Fruit fly (Drosophila melanogaster) whole organism, prepupa: ENCODE measurements around the gene Papst2.

Source experiments
- CG10669 ChIP-seq: fragments of 200-800 bp; sonication (Bioruptor generic); optimal IDR thresholded peaks from 3 replicates; lab custom pipeline; 2018; ENCODE audit warnings: missing biosample characterization, mild to moderate bottlenecking, missing genetic modification characterization, moderate library complexity
- CG11902 ChIP-seq: fragments of 200-800 bp; sonication (Bioruptor generic); optimal IDR thresholded peaks from 3 replicates; lab custom pipeline; 2016; ENCODE audit warnings: missing biosample characterization, missing genetic modification characterization
- CG15336 ChIP-seq: fragments of 200-800 bp; sonication (Bioruptor generic); IDR thresholded peaks from 2 replicates; pipeline ENCODE4 v1.3.6; 2022; ENCODE audit warnings: missing biosample characterization, missing genetic modification characterization
- CG16779 ChIP-seq: fragments of 200-800 bp; sonication (Bioruptor generic); optimal IDR thresholded peaks from 3 replicates; lab custom pipeline; 2017; ENCODE audit warnings: missing biosample characterization, mild to moderate bottlenecking, missing genetic modification characterization
- CG32006 ChIP-seq: fragments of 200-800 bp; sonication (Bioruptor generic); optimal IDR thresholded peaks from 3 replicates; lab custom pipeline; 2017; ENCODE audit warnings: missing biosample characterization, mild to moderate bottlenecking, missing genetic modification characterization
- CG34406 ChIP-seq: fragments of 200-800 bp; sonication (Bioruptor generic); optimal IDR thresholded peaks from 3 replicates; lab custom pipeline; 2016; ENCODE audit warnings: missing biosample characterization, missing genetic modification characterization
- CG3919 ChIP-seq: fragments of 200-800 bp; sonication (Bioruptor generic); optimal IDR thresholded peaks from 3 replicates; lab custom pipeline; 2016; ENCODE audit warnings: missing biosample characterization, missing genetic modification characterization
- CG4318 ChIP-seq: fragments of 200-800 bp; sonication (Bioruptor generic); optimal IDR thresholded peaks from 3 replicates; lab custom pipeline; 2017; ENCODE audit warnings: missing biosample characterization, mild to moderate bottlenecking, missing genetic modification characterization
- CG6163 ChIP-seq: fragments of 200-800 bp; sonication (Bioruptor generic); IDR thresholded peaks from 3 replicates; pipeline ENCODE4 v1.3.6; 2022; ENCODE audit warnings: missing biosample characterization, missing genetic modification characterization
- CG6276 ChIP-seq: fragments of 200-800 bp; sonication (Bioruptor generic); optimal IDR thresholded peaks from 2 replicates; lab custom pipeline; 2017; ENCODE audit warnings: missing biosample characterization, mild to moderate bottlenecking, missing genetic modification characterization
- CG6792 ChIP-seq: fragments of 200-800 bp; sonication (Bioruptor generic); optimal IDR thresholded peaks from 3 replicates; lab custom pipeline; 2016; ENCODE audit warnings: missing biosample characterization, missing genetic modification characterization
- CG6808 ChIP-seq: fragments of 200-800 bp; sonication (Bioruptor generic); optimal IDR thresholded peaks from 3 replicates; lab custom pipeline; 2017; ENCODE audit warnings: missing biosample characterization, missing genetic modification characterization, mild to moderate bottlenecking, moderate library complexity, missing genetic modification reagents
- CG9139 ChIP-seq: fragments of 200-800 bp; sonication (Bioruptor generic); optimal IDR thresholded peaks from 3 replicates; lab custom pipeline; 2017; ENCODE audit warnings: missing biosample characterization, mild to moderate bottlenecking, missing genetic modification characterization
- Eip75B ChIP-seq: fragments of 200-800 bp; sonication (Bioruptor generic); optimal IDR thresholded peaks from 3 replicates; lab custom pipeline; 2016; ENCODE audit warnings: missing biosample characterization, missing genetic modification characterization
- Eip78C ChIP-seq: fragments of 200-800 bp; sonication (Bioruptor generic); peaks from one replicate; lab custom pipeline; 2016; ENCODE audit warnings: missing biosample characterization, missing genetic modification characterization
- Ets21C ChIP-seq: fragments of 200-800 bp; sonication (Bioruptor generic); optimal IDR thresholded peaks from 3 replicates; lab custom pipeline; 2016; ENCODE audit warnings: missing biosample characterization, missing genetic modification characterization
- Ets96B ChIP-seq: fragments of 200-800 bp; optimal IDR thresholded peaks from 2 replicates; lab custom pipeline; 2019; ENCODE audit warnings: missing biosample characterization, mild to moderate bottlenecking, missing genetic modification characterization, moderate library complexity
- Hr38 ChIP-seq: sonication (Bioruptor generic); optimal IDR thresholded peaks from 2 replicates; lab custom pipeline; 2016; ENCODE audit warnings: missing biosample characterization, missing genetic modification characterization
- Hr39 ChIP-seq: fragments of 200-800 bp; sonication (Bioruptor generic); optimal IDR thresholded peaks from 2 replicates; lab custom pipeline; 2016; ENCODE audit warnings: missing biosample characterization, missing genetic modification characterization
- Hr4 ChIP-seq: fragments of 200-800 bp; sonication (Bioruptor generic); optimal IDR thresholded peaks from 3 replicates; lab custom pipeline; 2016; ENCODE audit warnings: missing biosample characterization, missing genetic modification characterization
- Lpt ChIP-seq: fragments of 200-800 bp; sonication (Bioruptor generic); optimal IDR thresholded peaks from 3 replicates; lab custom pipeline; 2016; ENCODE audit warnings: missing biosample characterization, missing genetic modification characterization
- Met ChIP-seq: fragments of 200-800 bp; sonication (Bioruptor generic); optimal IDR thresholded peaks from 3 replicates; lab custom pipeline; 2016; ENCODE audit warnings: missing biosample characterization, missing genetic modification characterization
- Sox102F ChIP-seq: fragments of 200-800 bp; sonication (Bioruptor generic); optimal IDR thresholded peaks from 2 replicates; lab custom pipeline; 2016; ENCODE audit warnings: missing biosample characterization, mild to moderate bottlenecking, missing genetic modification characterization
- Sox14 ChIP-seq: fragments of 200-800 bp; sonication (Bioruptor generic); optimal IDR thresholded peaks from 3 replicates; lab custom pipeline; 2016; ENCODE audit warnings: missing biosample characterization, missing genetic modification characterization
- Sox15 ChIP-seq: fragments of 200-800 bp; sonication (Bioruptor generic); optimal IDR thresholded peaks from 3 replicates; lab custom pipeline; 2016; ENCODE audit warnings: missing biosample characterization, missing genetic modification characterization
- achi ChIP-seq: fragments of 200-800 bp; sonication (Bioruptor generic); optimal IDR thresholded peaks from 3 replicates; lab custom pipeline; 2016; ENCODE audit warnings: missing biosample characterization, missing genetic modification characterization
- acj6 ChIP-seq: fragments of 200-800 bp; sonication (Bioruptor generic); optimal IDR thresholded peaks from 3 replicates; lab custom pipeline; 2016; ENCODE audit warnings: missing biosample characterization, missing genetic modification characterization
- cyc ChIP-seq: fragments of 200-800 bp; sonication (Bioruptor generic); optimal IDR thresholded peaks from 3 replicates; lab custom pipeline; 2016; ENCODE audit warnings: missing biosample characterization, missing genetic modification characterization
- dsx ChIP-seq: fragments of 200-800 bp; optimal IDR thresholded peaks from 3 replicates; lab custom pipeline; 2019; ENCODE audit warnings: missing biosample characterization, mild to moderate bottlenecking, missing genetic modification characterization, moderate library complexity; ENCODE audit not compliant: poor library complexity, severe bottlenecking
- eg ChIP-seq: fragments of 200-800 bp; sonication (Bioruptor generic); IDR thresholded peaks from 3 replicates; pipeline ENCODE4 v1.3.6; 2022; ENCODE audit warnings: missing biosample characterization, missing genetic modification characterization
- esn ChIP-seq: fragments of 200-800 bp; sonication (Bioruptor generic); optimal IDR thresholded peaks from 2 replicates; lab custom pipeline; 2016; ENCODE audit warnings: missing biosample characterization, mild to moderate bottlenecking, missing genetic modification characterization, moderate library complexity
- fd59A ChIP-seq: fragments of 200-800 bp; sonication (Bioruptor generic); optimal IDR thresholded peaks from 2 replicates; lab custom pipeline; 2017; ENCODE audit warnings: missing biosample characterization, mild to moderate bottlenecking, missing genetic modification characterization, missing genetic modification reagents
- fd85E ChIP-seq: fragments of 200-800 bp; sonication (Bioruptor generic); optimal IDR thresholded peaks from 3 replicates; lab custom pipeline; 2016; ENCODE audit warnings: missing biosample characterization, missing genetic modification characterization
- fkh ChIP-seq: fragments of 200-800 bp; sonication (Bioruptor generic); optimal IDR thresholded peaks from 3 replicates; lab custom pipeline; 2017; ENCODE audit warnings: missing biosample characterization, mild to moderate bottlenecking, missing genetic modification characterization, moderate library complexity
- net ChIP-seq: fragments of 200-800 bp; sonication (Bioruptor generic); optimal IDR thresholded peaks from 3 replicates; lab custom pipeline; 2016; ENCODE audit warnings: missing biosample characterization, missing genetic modification characterization
- pdm3 ChIP-seq: fragments of 200-800 bp; sonication (Bioruptor generic); optimal IDR thresholded peaks from 3 replicates; lab custom pipeline; 2016; ENCODE audit warnings: missing biosample characterization, missing genetic modification characterization
- spab ChIP-seq: fragments of 200-800 bp; sonication (Bioruptor generic); optimal IDR thresholded peaks from 2 replicates; lab custom pipeline; 2017; ENCODE audit warnings: missing biosample characterization, mild to moderate bottlenecking, missing genetic modification characterization, missing genetic modification reagents
- ss ChIP-seq, 2 experiments: fragments of 200-800 bp; sonication (Bioruptor generic); optimal IDR thresholded peaks; 2 replicates in 1 of 2; 3 replicates in 1 of 2; lab custom pipeline; 2017 to 2018; ENCODE audit warnings: mild to moderate bottlenecking in 2 of 2, missing biosample characterization in 2 of 2, missing genetic modification characterization in 2 of 2, moderate library complexity in 1 of 2
- vri ChIP-seq: fragments of 200-800 bp; sonication (Bioruptor generic); optimal IDR thresholded peaks from 3 replicates; lab custom pipeline; 2016; ENCODE audit warnings: missing biosample characterization, mild to moderate bottlenecking, missing genetic modification characterization

Gene Papst2

DNA sequence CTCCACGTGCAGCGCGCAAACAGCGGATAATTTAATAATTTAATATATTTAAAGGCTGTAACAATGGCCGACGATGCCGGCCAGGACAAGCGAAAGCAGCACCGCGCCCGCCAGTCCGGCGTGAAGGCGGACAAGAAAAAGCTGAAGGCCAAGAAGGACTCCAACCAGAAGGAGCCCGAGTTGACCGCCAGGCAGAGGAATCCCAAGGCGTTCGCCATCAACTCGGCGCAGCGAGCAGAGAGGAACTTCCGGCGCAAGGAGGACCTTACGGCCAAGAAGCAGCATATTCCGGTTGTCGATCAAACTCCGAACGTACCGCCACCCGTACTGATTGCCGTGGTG is 26.1 kb upstream of the Papst2 start:
- TF ChIP-seq Hr38 (GFP tag; lab: Kevin White, UChicago) (no peak), Eip75B (GFP tag; lab: Kevin White, UChicago) (no peak), CG6276 (GFP tag; lab: Kevin White, UChicago) (no peak), Sox102F (GFP tag; lab: Kevin White, UChicago) (no peak), CG9139 (GFP tag; lab: Kevin White, UChicago) (no peak), Sox15 (no peak), CG34406 (GFP tag; lab: Kevin White, UChicago) (no peak), achi (no peak), Ets96B (tag; lab: Kevin White, UChicago) (no peak), eg (GFP tag; lab: Robert Waterston, UW) (no peak), CG10669 (GFP tag; lab: Kevin White, UChicago) (no peak)

DNA sequence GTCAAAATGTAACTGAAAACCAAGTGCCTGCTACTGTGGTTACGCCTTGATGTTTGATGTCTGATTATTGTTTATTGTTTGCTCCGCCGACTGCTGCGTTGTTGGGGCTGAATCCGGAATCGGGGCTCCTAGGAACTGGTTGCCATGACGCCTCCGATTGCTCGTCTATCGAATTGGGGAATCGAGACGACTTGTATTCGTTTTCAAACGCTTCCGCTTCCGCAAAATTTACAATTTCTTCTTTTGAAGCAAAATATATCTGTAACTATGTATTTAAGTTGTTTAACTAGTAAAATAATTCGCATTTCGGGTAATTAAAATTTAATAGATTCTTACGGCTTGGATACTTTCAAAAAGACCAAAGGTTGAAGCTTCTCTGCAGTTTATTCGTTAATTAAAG is 19.8 kb upstream of the Papst2 start, which contains the start of gene CG6652:
TSS of gene CG6652 (minus strand) at position 101 of the 400 bp plus-strand sequence.
- no peak for TF ChIP-seq CG11902 (GFP tag; lab: Kevin White, UChicago)
- no peak for TF ChIP-seq spab (GFP tag; lab: Kevin White, UChicago)
- no peak for TF ChIP-seq Sox102F (GFP tag; lab: Kevin White, UChicago)
- no peak for TF ChIP-seq CG34406 (GFP tag; lab: Kevin White, UChicago)
- TF ChIP-seq CG32006 (GFP tag; lab: Kevin White, UChicago), result no peak

DNA sequence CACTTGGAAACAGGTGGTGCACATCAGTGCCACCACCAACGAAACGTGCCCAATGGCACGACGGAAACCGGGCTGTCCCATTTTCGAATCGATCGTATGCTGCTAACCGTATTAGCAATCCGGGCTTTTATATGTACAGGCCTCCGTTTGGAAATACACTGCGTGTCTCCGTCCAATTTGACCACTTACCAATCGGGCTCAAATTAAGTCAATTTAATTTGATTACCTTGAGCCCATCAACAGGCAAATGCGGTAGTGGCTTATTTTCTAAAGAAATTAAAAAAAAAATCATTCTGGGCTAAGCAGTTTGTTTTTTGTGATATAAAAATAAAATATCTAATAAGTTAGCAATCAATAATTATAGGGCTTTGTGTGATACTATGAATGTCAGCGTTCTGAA is 19.0 kb upstream of the Papst2 start, which contains the start of gene a10:
TSS of gene a10 (minus strand) at position 101 of the 400 bp plus-strand sequence.
- TF ChIP-seq fd85E (GFP tag; lab: Kevin White, UChicago) (no peak), dsx (GFP tag; lab: Kevin White, UChicago) (no peak), Hr38 (GFP tag; lab: Kevin White, UChicago) (no peak), spab (GFP tag; lab: Kevin White, UChicago) (no peak), CG32006 (GFP tag; lab: Kevin White, UChicago) (no peak), Eip78C (no peak), CG6163 (GFP tag; lab: Robert Waterston, UW) (no peak), Sox102F (GFP tag; lab: Kevin White, UChicago) (no peak)

DNA sequence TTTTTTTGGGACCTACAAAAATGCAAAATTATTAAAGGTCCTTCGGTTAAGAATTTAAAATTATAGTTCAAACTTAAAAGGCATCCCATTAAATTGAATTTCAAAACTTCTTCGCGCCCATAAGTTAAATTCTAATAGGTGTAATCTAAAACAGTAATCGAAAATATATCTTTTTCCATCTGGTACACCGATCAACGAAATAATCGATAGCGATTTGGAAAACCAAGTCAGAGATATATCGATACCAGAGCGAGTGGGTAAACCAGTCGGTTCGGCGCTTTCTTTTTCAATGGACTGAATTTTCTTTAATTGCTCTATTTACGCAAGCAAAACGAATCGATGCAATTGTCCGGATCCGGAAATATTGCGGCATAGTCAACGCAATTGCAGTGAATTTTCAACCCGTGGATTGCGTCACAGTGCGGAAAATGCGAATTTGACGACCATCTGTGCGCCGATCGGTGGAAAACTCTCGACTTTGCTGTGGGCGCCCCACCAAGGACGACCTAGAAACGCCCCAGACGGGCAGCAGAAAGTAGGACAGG is 18.4 kb upstream of the Papst2 start, which contains the start of gene Fit2:
TSS of gene Fit2 (plus strand) at position 234 of the 545 bp plus-strand sequence.
- TF ChIP-seq CG4318 (GFP tag; lab: Kevin White, UChicago), result no peak
- no peak for TF ChIP-seq CG3919 (GFP tag; lab: Kevin White, UChicago)
- no peak for TF ChIP-seq ss (GFP tag; optimal IDR thresholded peaks at IDR 0.05; lab: Kevin White, UChicago)
- TF ChIP-seq Sox15, result no peak
- no peak for TF ChIP-seq CG16779 (tag; lab: Kevin White, UChicago)
- no peak for TF ChIP-seq CG6792 (GFP tag; lab: Kevin White, UChicago)
- no peak for TF ChIP-seq net
- TF ChIP-seq spab (GFP tag; lab: Kevin White, UChicago), result no peak
- no peak for TF ChIP-seq CG15336
- no peak for TF ChIP-seq esn (GFP tag; lab: Kevin White, UChicago)
- no peak for TF ChIP-seq CG9139 (GFP tag; lab: Kevin White, UChicago)
- no peak for TF ChIP-seq Hr39 (GFP tag; lab: Kevin White, UChicago)
- no peak for TF ChIP-seq pdm3 (GFP tag; lab: Kevin White, UChicago)
- no peak for TF ChIP-seq CG10669 (GFP tag; lab: Kevin White, UChicago)
- TF ChIP-seq Eip78C, result no peak
- no peak for TF ChIP-seq Sox14 (GFP tag; lab: Kevin White, UChicago)

DNA sequence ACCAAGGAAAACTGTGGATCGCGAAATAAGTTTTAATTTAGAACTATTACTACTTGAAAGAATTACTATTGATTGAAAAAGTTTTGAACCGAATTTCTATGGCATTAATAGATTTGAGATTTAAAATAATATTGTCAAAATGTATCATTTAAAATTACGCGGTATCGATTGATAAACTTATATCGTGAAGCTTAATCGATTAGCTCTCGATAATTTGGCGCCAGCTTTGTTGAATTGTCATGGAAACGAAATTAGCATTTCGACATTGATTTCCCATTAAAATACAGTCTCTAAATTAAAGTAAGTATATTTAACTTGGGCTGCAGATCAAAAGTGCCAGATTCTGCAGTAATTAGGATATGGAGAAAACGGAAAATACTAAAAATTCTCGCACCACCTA is 15.3 kb upstream of the Papst2 start, which contains the start of gene CG7730:
TSS of gene CG7730 (plus strand) at position 206 of the 400 bp plus-strand sequence.
- TF ChIP-seq cyc (GFP tag; lab: Kevin White, UChicago) (no peak), acj6 (GFP tag; lab: Kevin White, UChicago) (no peak), fd85E (GFP tag; lab: Kevin White, UChicago) (no peak), Hr39 (GFP tag; lab: Kevin White, UChicago) (no peak), CG6792 (GFP tag; lab: Kevin White, UChicago) (no peak), Sox14 (GFP tag; lab: Kevin White, UChicago) (no peak), fkh (GFP tag; lab: Kevin White, UChicago) (no peak), Eip75B (GFP tag; lab: Kevin White, UChicago) (no peak), Hr4 (GFP tag; lab: Kevin White, UChicago) (no peak), Met (GFP tag; lab: Kevin White, UChicago) (no peak), Sox15 (no peak), Ets21C (GFP tag; lab: Kevin White, UChicago) (no peak), fd59A (GFP tag; lab: Kevin White, UChicago) (no peak), CG6808 (GFP tag; lab: Kevin White, UChicago) (no peak), vri (GFP tag; lab: Kevin White, UChicago) (no peak), CG3919 (GFP tag; lab: Kevin White, UChicago) (no peak), Lpt (GFP tag; lab: Kevin White, UChicago) (no peak)
- TF ChIP-seq, all 60 proteins: peak for 0
